Worm (Caenorhabditis elegans) whole organism, L4/young adult: Measurements from ENCODE around the gene F13A2.9.

Source experiments
- W03F9.2 ChIP-seq: fragments of 150-350 bp; optimal IDR thresholded peaks from 2 replicates; lab custom pipeline; 2014; ENCODE audit warnings: missing biosample characterization, missing genetic modification characterization
- dao-5 ChIP-seq: sonication (generic microtip); optimal IDR thresholded peaks from 2 replicates; lab custom pipeline; 2016; ENCODE audit warnings: missing genotype, missing genetic modification characterization, moderate library complexity, missing compliant biosample characterization
- him-1 ChIP-seq: sonication (generic microtip); optimal IDR thresholded peaks from 2 replicates; lab custom pipeline; 2016; ENCODE audit warnings: missing genotype, missing genetic modification reagents, missing genetic modification characterization, missing compliant biosample characterization

F13A2.9 gene

DNA sequence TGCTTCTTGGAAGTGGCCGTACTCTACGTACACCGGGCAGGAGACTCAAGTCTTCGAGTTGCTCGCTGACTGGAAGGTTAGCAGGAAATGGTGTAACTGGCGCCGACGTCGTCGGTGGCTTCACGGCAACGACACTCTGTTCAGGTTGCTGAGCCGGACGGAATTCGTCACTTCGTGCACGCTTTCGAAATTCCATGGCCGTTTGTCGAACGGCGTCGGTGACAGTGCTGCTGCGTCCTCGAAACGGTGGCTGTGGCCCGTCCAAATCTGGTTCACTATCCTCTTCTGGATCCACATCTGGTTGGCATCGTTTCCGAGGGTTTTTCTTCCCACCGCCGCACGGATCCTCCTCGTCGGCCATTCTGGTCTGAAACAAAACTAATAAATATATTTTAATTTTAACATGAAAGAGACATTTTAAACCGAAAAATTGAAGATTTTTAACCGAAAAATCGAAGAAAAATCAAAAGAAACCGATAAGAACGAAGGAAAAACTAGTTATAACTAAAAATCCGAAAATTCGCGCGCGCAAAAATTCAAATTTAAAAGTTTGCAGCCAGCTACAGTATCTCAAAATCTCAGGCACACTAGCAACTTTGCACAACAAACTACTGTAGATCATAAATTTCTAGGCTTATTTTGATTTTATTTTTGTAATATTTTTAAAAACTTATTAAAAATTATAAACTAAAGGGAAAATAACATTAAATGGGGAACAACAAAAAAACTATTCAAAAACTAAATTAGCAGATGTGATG, 11.3 kb downstream of the F13A2.9 start, which contains the start of gene F32D1.7:
Gene F32D1.7 (minus strand): TSS at position 367 of the 758 bp plus-strand sequence.
- TF ChIP-seq W03F9.2 (tag; lab: Kevin White, UChicago), result peak; percentile 11
- TF ChIP-seq him-1 (tag; lab: Kevin White, UChicago), result no peak

DNA sequence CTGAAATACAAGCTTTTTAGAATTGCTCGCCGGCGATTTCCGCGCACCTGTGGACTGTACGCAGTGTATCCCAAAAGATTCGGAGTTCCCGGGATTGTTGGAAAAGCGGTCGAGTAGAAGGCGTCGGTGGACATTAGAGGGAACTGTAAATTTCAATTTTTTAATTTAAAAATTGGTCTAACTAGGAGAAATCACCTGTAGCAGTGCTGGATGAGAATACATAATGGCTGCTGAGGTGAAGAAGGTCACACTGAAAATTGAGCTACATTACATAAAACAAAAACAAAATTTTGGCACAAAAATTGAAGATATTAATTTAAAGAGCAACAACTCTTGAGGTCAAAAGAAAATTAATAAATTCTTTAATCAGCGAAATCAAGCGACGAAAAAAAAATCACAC, 12.7 kb downstream of the F13A2.9 start, which contains the start of gene neg-1:
Gene neg-1 (minus strand): TSS at position 250 of the 400 bp plus-strand sequence.
- TF ChIP-seq dao-5 (tag; lab: Kevin White, UChicago) (no peak), him-1 (tag; lab: Kevin White, UChicago) (no peak), W03F9.2 (tag; lab: Kevin White, UChicago) (no peak)

ce11 chrV:4373656-4374055, 13.6 kb downstream of the F13A2.9 start:
- TF ChIP-seq dao-5 (tag; lab: Kevin White, UChicago) (no peak), him-1 (tag; lab: Kevin White, UChicago) (no peak), W03F9.2 (tag; lab: Kevin White, UChicago) (no peak)

DNA sequence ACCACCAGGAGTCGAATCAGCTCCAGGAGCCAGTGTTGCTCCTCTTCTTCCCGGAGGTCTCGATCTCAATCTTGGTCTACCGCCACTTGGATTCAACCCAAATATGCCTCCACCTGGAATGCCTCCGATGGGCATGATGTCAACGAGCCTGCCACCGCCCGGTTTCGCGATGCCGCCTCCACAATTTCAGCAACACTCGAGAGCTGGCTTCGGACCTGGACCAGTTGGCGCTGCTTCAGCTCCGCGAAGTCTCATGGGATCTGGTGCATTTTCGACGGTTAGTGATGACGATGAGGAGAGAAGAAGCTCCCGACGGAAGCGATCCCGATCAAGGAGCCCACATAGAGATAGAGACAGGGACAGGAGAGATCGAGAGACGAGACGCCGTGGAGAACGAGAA, 14.3 kb downstream of the F13A2.9 start:
- TF ChIP-seq W03F9.2 (tag; lab: Kevin White, UChicago) (no peak), him-1 (tag; lab: Kevin White, UChicago) (no peak), dao-5 (tag; lab: Kevin White, UChicago) (no peak)

ce11 chrV:4371309-4371933, 15.9 kb downstream of the F13A2.9 start, which contains the start of the genes gmpr-1 and fipp-1:
gmpr-1 (minus strand) TSS chrV:4371383.
fipp-1 (plus strand) TSS chrV:4371807.
- no peak for TF ChIP-seq dao-5 (tag; lab: Kevin White, UChicago)
- no peak for TF ChIP-seq him-1 (tag; lab: Kevin White, UChicago)
- TF ChIP-seq W03F9.2 (tag; lab: Kevin White, UChicago), result peak; percentile 6

ce11 chrV:4370515-4370914, 16.8 kb downstream of the F13A2.9 start:
- TF ChIP-seq dao-5 (tag; lab: Kevin White, UChicago) (no peak), him-1 (tag; lab: Kevin White, UChicago) (no peak), W03F9.2 (tag; lab: Kevin White, UChicago) (no peak)

- no peak for TF ChIP-seq dao-5 (tag; lab: Kevin White, UChicago)
Observed at ce11 chrV:4366440-4366839, 20.9 kb downstream of the F13A2.9 start, which contains the start of gene F32D1.11. F32D1.11 (minus strand) TSS chrV:4366540.

DNA sequence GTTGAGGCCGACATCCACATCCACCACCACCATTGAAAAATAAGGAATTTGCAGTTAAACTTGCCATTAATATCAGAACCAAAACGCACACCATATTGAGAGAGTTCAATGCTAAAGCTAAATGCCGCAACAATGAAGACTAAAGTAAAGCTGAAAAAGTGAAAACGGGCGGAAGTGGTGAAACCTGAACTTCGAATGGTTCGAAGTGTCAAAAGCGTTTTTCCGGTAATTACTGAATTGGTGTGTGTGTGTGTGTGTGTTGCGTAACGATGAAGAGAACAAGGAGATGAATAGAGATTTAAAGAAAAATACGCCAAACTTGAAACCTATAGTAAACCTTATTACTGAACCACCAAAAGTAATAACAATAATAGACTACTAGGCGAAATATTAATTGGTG, 22.8 kb downstream of the F13A2.9 start, which contains the start of gene grl-13:
Gene grl-13 (minus strand): TSS at position 101 of the 400 bp plus-strand sequence.
- TF ChIP-seq W03F9.2 (tag; lab: Kevin White, UChicago) (no peak), him-1 (tag; lab: Kevin White, UChicago) (no peak)

ce11 chrV:4361505-4361904, 25.8 kb downstream of the F13A2.9 start, which contains the start of gene F32D1.3:
F32D1.3 (minus strand) TSS chrV:4361569.
- TF ChIP-seq him-1 (tag; lab: Kevin White, UChicago), result no peak
- TF ChIP-seq W03F9.2 (tag; lab: Kevin White, UChicago), result no peak
- no peak for TF ChIP-seq dao-5 (tag; lab: Kevin White, UChicago)

ce11 chrV:4360018-4360417, 27.3 kb downstream of the F13A2.9 start:
- TF ChIP-seq dao-5 (tag; lab: Kevin White, UChicago), result no peak
- no peak for TF ChIP-seq W03F9.2 (tag; lab: Kevin White, UChicago)
- TF ChIP-seq him-1 (tag; lab: Kevin White, UChicago), result no peak

- TF ChIP-seq W03F9.2 (tag; lab: Kevin White, UChicago) (no peak), him-1 (tag; lab: Kevin White, UChicago) (no peak), dao-5 (tag; lab: Kevin White, UChicago) (no peak)
Observed at ce11 chrV:4359127-4359526, 28.2 kb downstream of the F13A2.9 start.

ce11 chrV:4357369-4357768, 29.9 kb downstream of the F13A2.9 start:
- no peak for TF ChIP-seq dao-5 (tag; lab: Kevin White, UChicago)
- TF ChIP-seq W03F9.2 (tag; lab: Kevin White, UChicago), result no peak
- no peak for TF ChIP-seq him-1 (tag; lab: Kevin White, UChicago)

- TF ChIP-seq dao-5 (tag; lab: Kevin White, UChicago) (no peak), him-1 (tag; lab: Kevin White, UChicago) (no peak), W03F9.2 (tag; lab: Kevin White, UChicago) (no peak)
Observed at ce11 chrV:4356047-4356612, 31.2 kb downstream of the F13A2.9 start.
